Worm (Caenorhabditis elegans) whole organism, young adult: ENCODE results near the gene gcy-27.

Source experiments
- F10E7.11 ChIP-seq: sonication (generic microtip); optimal IDR thresholded peaks from 2 replicates; lab custom pipeline; 2017; ENCODE audit warnings: mild to moderate bottlenecking, missing genetic modification characterization, moderate library complexity, missing compliant biosample characterization
- F52B5.7 ChIP-seq: sonication (generic microtip); optimal IDR thresholded peaks from 2 replicates; lab custom pipeline; 2016; ENCODE audit warnings: mild to moderate bottlenecking, missing genetic modification characterization, missing compliant biosample characterization
- F55B11.4 ChIP-seq: sonication (generic microtip); optimal IDR thresholded peaks from 2 replicates; lab custom pipeline; 2016; ENCODE audit warnings: missing compliant biosample characterization, missing genetic modification characterization, borderline replicate concordance; ENCODE audit not compliant: insufficient read depth
- T26A5.8 ChIP-seq: sonication (generic microtip); optimal IDR thresholded peaks from 2 replicates; lab custom pipeline; 2016; ENCODE audit warnings: missing genetic modification characterization, missing compliant biosample characterization
- Y53G8AR.9 ChIP-seq: fragments of 200-800 bp; sonication (Bioruptor generic); conservative IDR thresholded peaks from 2 replicates; pipeline ENCODE4 v1.3.6; 2022; ENCODE audit warnings: missing genetic modification reagents, missing genetic modification characterization, missing compliant biosample characterization
- Y95B8A.8 ChIP-seq: fragments of 200-800 bp; sonication (Bioruptor generic); IDR thresholded peaks from 2 replicates; pipeline ENCODE4 v1.3.6; 2022; ENCODE audit warnings: missing genetic modification reagents, missing genetic modification characterization, missing compliant biosample characterization
- aptf-2 ChIP-seq: fragments of 200-800 bp; sonication (Bioruptor generic); conservative IDR thresholded peaks from 2 replicates; pipeline ENCODE4 v1.3.6; 2022; ENCODE audit warnings: missing genetic modification reagents, missing genetic modification characterization, missing compliant biosample characterization
- aptf-3 ChIP-seq: fragments of 200-800 bp; sonication (Bioruptor generic); IDR thresholded peaks from 2 replicates; pipeline ENCODE4 v1.3.6; 2022; ENCODE audit warnings: missing genetic modification characterization, missing compliant biosample characterization
- attf-3 ChIP-seq: fragments of 200-800 bp; sonication (Bioruptor generic); conservative IDR thresholded peaks from 2 replicates; pipeline ENCODE4 v1.3.6; 2022; ENCODE audit warnings: missing genetic modification reagents, missing genetic modification characterization, missing compliant biosample characterization
- attf-5 ChIP-seq: fragments of 200-800 bp; sonication (Bioruptor generic); optimal IDR thresholded peaks from 2 replicates; lab custom pipeline; 2018; ENCODE audit warnings: mild to moderate bottlenecking, missing genetic modification characterization, missing compliant biosample characterization
- cebp-2 ChIP-seq: fragments of 200-800 bp; sonication (Bioruptor generic); IDR thresholded peaks from 2 replicates; pipeline ENCODE4 v1.3.6; 2022; ENCODE audit warnings: missing genetic modification characterization, missing compliant biosample characterization
- ceh-100 ChIP-seq: fragments of 200-800 bp; sonication (Bioruptor generic); IDR thresholded peaks from 2 replicates; pipeline ENCODE4 v1.3.6; 2022; ENCODE audit warnings: missing genetic modification reagents, missing genetic modification characterization, missing compliant biosample characterization
- ceh-40 ChIP-seq: fragments of 200-800 bp; sonication (Bioruptor generic); IDR thresholded peaks from 2 replicates; pipeline ENCODE4 v1.3.6; 2022; ENCODE audit warnings: missing genetic modification characterization, missing compliant biosample characterization
- ceh-91 ChIP-seq: fragments of 200-800 bp; sonication (Bioruptor generic); IDR thresholded peaks from 2 replicates; pipeline ENCODE4 v1.3.6; 2022; ENCODE audit warnings: missing genetic modification reagents, missing genetic modification characterization, missing compliant biosample characterization
- dpff-1 ChIP-seq: sonication (generic microtip); optimal IDR thresholded peaks from 2 replicates; lab custom pipeline; 2017; ENCODE audit warnings: mild to moderate bottlenecking, missing genetic modification characterization, missing compliant biosample characterization
- efl-1 ChIP-seq: fragments of 150-350 bp; optimal IDR thresholded peaks from 2 replicates; lab custom pipeline; 2014; ENCODE audit warnings: missing biosample characterization, missing genetic modification reagents, missing genetic modification characterization
- egl-18 ChIP-seq: fragments of 200-800 bp; sonication (Bioruptor generic); IDR thresholded peaks from 2 replicates; pipeline ENCODE4 v1.3.6; 2022; ENCODE audit warnings: missing genetic modification reagents, missing genetic modification characterization, missing compliant biosample characterization
- egrh-3 ChIP-seq: fragments of 200-800 bp; sonication (Bioruptor generic); IDR thresholded peaks from 2 replicates; pipeline ENCODE4 v1.3.6; 2022; ENCODE audit warnings: missing genetic modification reagents, missing genetic modification characterization, missing compliant biosample characterization
- ekl-4 ChIP-seq: fragments of 200-800 bp; sonication (Bioruptor generic); IDR thresholded peaks from 2 replicates; pipeline ENCODE4 v1.3.6; 2022; ENCODE audit warnings: missing genetic modification reagents, missing genetic modification characterization, missing compliant biosample characterization
- gei-17 ChIP-seq: fragments of 200-800 bp; sonication (Bioruptor generic); optimal IDR thresholded peaks from 2 replicates; lab custom pipeline; 2018; ENCODE audit warnings: mild to moderate bottlenecking, missing genetic modification characterization, missing compliant biosample characterization
- hlh-26 ChIP-seq: fragments of 200-800 bp; sonication (Bioruptor generic); conservative IDR thresholded peaks from 2 replicates; pipeline ENCODE4 v1.3.6; 2022; ENCODE audit warnings: missing genetic modification reagents, missing genetic modification characterization, missing compliant biosample characterization
- let-526 ChIP-seq: fragments of 200-800 bp; sonication (Bioruptor generic); IDR thresholded peaks from 2 replicates; pipeline ENCODE4 v1.3.6; 2022; ENCODE audit warnings: missing genetic modification reagents, missing genetic modification characterization, missing compliant biosample characterization
- let-607 ChIP-seq, 2 experiments: fragments of 200-800 bp in 1 of 2; sonication (Bioruptor generic) in 1 of 2; sonication (generic microtip) in 1 of 2; optimal IDR thresholded peaks; 2 replicates each; lab custom pipeline; 2016 to 2018; ENCODE audit warnings: mild to moderate bottlenecking in 2 of 2, missing compliant biosample characterization in 2 of 2, missing genetic modification characterization in 2 of 2, moderate library complexity in 2 of 2, missing genotype in 1 of 2
- lin-35 ChIP-seq, 3 experiments: fragments of 150-350 bp in 2 of 3; sonication (generic microtip) in 1 of 3; optimal IDR thresholded peaks; 2 replicates each; lab custom pipeline; 2014 to 2018; ENCODE audit warnings: missing biosample characterization in 3 of 3, missing genetic modification characterization in 3 of 3, missing genetic modification reagents in 3 of 3
- lin-40 ChIP-seq: sonication (generic microtip); optimal IDR thresholded peaks from 2 replicates; lab custom pipeline; 2016; ENCODE audit warnings: missing genetic modification characterization, mild to moderate bottlenecking, missing compliant biosample characterization, missing genotype, missing genetic modification reagents
- lsl-1 ChIP-seq: fragments of 200-800 bp; sonication (Bioruptor generic); optimal IDR thresholded peaks from 2 replicates; lab custom pipeline; 2018; ENCODE audit warnings: mild to moderate bottlenecking, missing genetic modification characterization, moderate library complexity, missing compliant biosample characterization
- mes-4 ChIP-seq: sonication (generic microtip); optimal IDR thresholded peaks from 2 replicates; lab custom pipeline; 2016; ENCODE audit warnings: missing genotype, missing genetic modification characterization, missing compliant biosample characterization
- mxl-1 ChIP-seq: sonication (generic microtip); optimal IDR thresholded peaks from 2 replicates; lab custom pipeline; 2016; ENCODE audit warnings: missing genetic modification characterization, missing compliant biosample characterization
- nfya-1 ChIP-seq: sonication (generic microtip); optimal IDR thresholded peaks from 2 replicates; lab custom pipeline; 2017; ENCODE audit warnings: antibody characterized with exemption, missing compliant biosample characterization, missing genetic modification characterization, borderline replicate concordance; ENCODE audit not compliant: insufficient read depth
- nfya-2 ChIP-seq: fragments of 200-800 bp; sonication (Bioruptor generic); IDR thresholded peaks from 2 replicates; pipeline ENCODE4 v1.3.6; 2022; ENCODE audit warnings: missing genetic modification reagents, missing genetic modification characterization, missing compliant biosample characterization
- pha-4 ChIP-seq: fragments of 150-350 bp; sonication (generic microtip); optimal IDR thresholded peaks from 2 replicates; lab custom pipeline; 2014; ENCODE audit warnings: missing biosample characterization, missing genetic modification reagents, missing genetic modification characterization
- snpc-3.4 ChIP-seq: sonication (generic microtip); optimal IDR thresholded peaks from 2 replicates; lab custom pipeline; 2017; ENCODE audit warnings: missing genetic modification characterization, mild to moderate bottlenecking, missing compliant biosample characterization, antibody characterized with exemption, moderate library complexity, missing genotype, missing genetic modification reagents
- snpc-4 ChIP-seq, 5 experiments: fragments of 150-350 bp in 1 of 5; sonication (generic microtip) in 4 of 5; optimal IDR thresholded peaks; 2 replicates each; lab custom pipeline; 2014 to 2018; ENCODE audit warnings: missing genetic modification characterization in 5 of 5, missing biosample characterization in 3 of 5, antibody characterized with exemption in 2 of 5, mild to moderate bottlenecking in 2 of 5, missing compliant biosample characterization in 2 of 5, missing genotype in 2 of 5, moderate library complexity in 2 of 5, missing genetic modification reagents in 1 of 5
- somi-1 ChIP-seq: fragments of 200-800 bp; sonication (Bioruptor generic); optimal IDR thresholded peaks from 2 replicates; lab custom pipeline; 2018; ENCODE audit warnings: mild to moderate bottlenecking, missing genetic modification characterization, missing compliant biosample characterization
- unc-130 ChIP-seq: sonication (generic microtip); optimal IDR thresholded peaks from 2 replicates; lab custom pipeline; 2016; ENCODE audit warnings: missing genetic modification reagents, missing genetic modification characterization, missing compliant biosample characterization
- ztf-22 ChIP-seq: fragments of 200-800 bp; sonication (Bioruptor generic); optimal IDR thresholded peaks from 2 replicates; lab custom pipeline; 2018; ENCODE audit warnings: mild to moderate bottlenecking, missing genetic modification characterization, moderate library complexity, missing compliant biosample characterization
- ztf-25 ChIP-seq: fragments of 200-800 bp; sonication (Bioruptor generic); IDR thresholded peaks from 2 replicates; pipeline ENCODE4 v1.3.6; 2022; ENCODE audit warnings: missing genetic modification reagents, missing genetic modification characterization, missing compliant biosample characterization
- ztf-26 ChIP-seq: sonication (generic microtip); optimal IDR thresholded peaks from 2 replicates; lab custom pipeline; 2017; ENCODE audit warnings: missing genetic modification characterization, missing compliant biosample characterization
- ztf-28 ChIP-seq: fragments of 200-800 bp; sonication (Bioruptor generic); IDR thresholded peaks from 2 replicates; pipeline ENCODE4 v1.3.6; 2022; ENCODE audit warnings: missing genetic modification reagents, missing genetic modification characterization, missing compliant biosample characterization
- ztf-6 ChIP-seq: fragments of 200-800 bp; sonication (Bioruptor generic); IDR thresholded peaks from 2 replicates; pipeline ENCODE4 v1.3.6; 2022; ENCODE audit warnings: missing genetic modification reagents, missing genetic modification characterization, missing compliant biosample characterization

Gene gcy-27

ce11 chrIV:17461222-17461707 is 24.8 kb upstream of the gcy-27 start, which contains the start of gene rif-1.1 (continued):
- TF ChIP-seq F52B5.7 (tag; lab: Kevin White, UChicago) (no peak), mxl-1 (tag; lab: Kevin White, UChicago) (no peak), Y95B8A.8 (GFP tag; lab: Robert Waterston, UW) (peak; percentile 53; the same call in 1 of the 2 replicates), T26A5.8 (tag; lab: Kevin White, UChicago) (no peak), egrh-3 (no peak), efl-1 (GFP tag; lab: Kevin White, UChicago) (peak; percentile 96), snpc-3.4 (tag; lab: Kevin White, UChicago) (peak; percentile 67), attf-3 (GFP tag; lab: Robert Waterston, UW) (no peak), ztf-22 (no peak), mes-4 (tag; lab: Kevin White, UChicago) (no peak), somi-1 (GFP tag; lab: Kevin White, UChicago) (no peak), dpff-1 (no peak), ceh-40 (GFP tag; lab: Robert Waterston, UW) (no peak)
- TF ChIP-seq, all 124 proteins: peak for 35

ce11 chrIV:17453996-17454395 is 17.5 kb upstream of the gcy-27 start:
- TF ChIP-seq aptf-2 (no peak), ztf-26 (tag; lab: Kevin White, UChicago) (no peak), ztf-6 (GFP tag; lab: Robert Waterston, UW) (no peak), somi-1 (GFP tag; lab: Kevin White, UChicago) (no peak), gei-17 (no peak), snpc-4 (GFP tag; optimal IDR thresholded peaks at IDR 0.05; lab: Kevin White, UChicago) (no peak), snpc-4 (tag; optimal IDR thresholded peaks at IDR 0.05; lab: Kevin White, UChicago) (no peak), ztf-22 (no peak)

ce11 chrIV:17453200-17453599 is 16.7 kb upstream of the gcy-27 start:
- TF ChIP-seq lin-40 (tag; lab: Kevin White, UChicago) (no peak), hlh-26 (no peak), nfya-2 (GFP tag; lab: Robert Waterston, UW) (no peak), Y53G8AR.9 (GFP tag; lab: Robert Waterston, UW) (no peak), let-607 (tag; optimal IDR thresholded peaks at IDR 0.05; lab: Kevin White, UChicago) (no peak), egl-18 (GFP tag; lab: Robert Waterston, UW) (no peak), lin-35 (GFP tag; optimal IDR thresholded peaks at IDR 0.05; lab: Kevin White, UChicago) (no peak)

ce11 chrIV:17450443-17450842 is 14.0 kb upstream of the gcy-27 start, which contains the start of gene F11E6.8:
F11E6.8 (minus strand) TSS chrIV:17450543.
- no peak for TF ChIP-seq F10E7.11 (tag; lab: Kevin White, UChicago)
- no peak for TF ChIP-seq ceh-91 (GFP tag; lab: Robert Waterston, UW)
- TF ChIP-seq ceh-100 (GFP tag; lab: Robert Waterston, UW), result no peak
- TF ChIP-seq unc-130 (GFP tag; lab: Kevin White, UChicago), result no peak
- no peak for TF ChIP-seq pha-4 (tag; lab: Kevin White, UChicago)
- no peak for TF ChIP-seq ztf-28 (GFP tag; lab: Robert Waterston, UW)
- no peak for TF ChIP-seq aptf-2
- no peak for TF ChIP-seq let-526 (GFP tag; lab: Robert Waterston, UW)
- TF ChIP-seq attf-5, result no peak
- no peak for TF ChIP-seq ekl-4 (GFP tag; lab: Robert Waterston, UW)
- no peak for TF ChIP-seq ztf-25 (GFP tag; lab: Robert Waterston, UW)
- TF ChIP-seq F55B11.4, result no peak
- TF ChIP-seq egrh-3, result no peak
- TF ChIP-seq nfya-2 (GFP tag; lab: Robert Waterston, UW), result no peak
- no peak for TF ChIP-seq lsl-1 (GFP tag; lab: Kevin White, UChicago)
- TF ChIP-seq nfya-1 (tag; lab: Kevin White, UChicago), result no peak
- TF ChIP-seq egl-18 (GFP tag; lab: Robert Waterston, UW), result no peak
- no peak for TF ChIP-seq cebp-2
- TF ChIP-seq ztf-22, result no peak
- no peak for TF ChIP-seq aptf-3
- TF ChIP-seq, all 124 proteins: peak for 0
